Fruit fly (Drosophila melanogaster): ENCODE results near the gene CG34250.

DNA sequence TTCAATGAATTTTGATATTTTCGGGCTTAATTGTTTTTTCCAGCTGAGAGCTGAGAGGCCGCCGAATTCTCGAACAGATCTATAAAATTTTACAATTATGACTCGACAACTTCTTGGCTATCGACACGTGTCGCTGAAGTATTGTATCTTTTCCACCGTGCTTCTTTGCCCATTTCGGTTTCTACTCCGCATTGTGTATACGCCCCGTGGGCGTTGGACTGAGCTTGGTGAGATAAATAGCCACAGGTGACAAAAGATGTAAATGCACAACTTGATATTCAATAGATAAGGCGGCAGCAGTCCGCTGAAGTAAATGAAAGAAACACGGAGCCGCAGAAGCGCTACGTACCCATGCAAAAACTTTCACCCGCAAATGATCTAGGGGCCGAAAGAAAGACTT is 17.2 kb downstream of the CG34250 start:
- TF ChIP-seq CTCF (optimal IDR thresholded peaks at IDR 0.05) (no peak), CG8478 (optimal IDR thresholded peaks at IDR 0.05) (no peak)

All from S2 (cell line).